Worm (Caenorhabditis elegans) whole organism, young adult: Measurements from ENCODE around the gene ssup-72.

Source experiments
- B0019.2 ChIP-seq: fragments of 200-800 bp; sonication (Bioruptor generic); conservative IDR thresholded peaks from 2 replicates; pipeline ENCODE4 v1.3.6; 2022; ENCODE audit warnings: missing genetic modification reagents, missing genetic modification characterization, missing compliant biosample characterization
- B0035.1 ChIP-seq: sonication (generic microtip); optimal IDR thresholded peaks from 2 replicates; lab custom pipeline; 2016; ENCODE audit warnings: missing genetic modification characterization, mild to moderate bottlenecking, missing compliant biosample characterization, missing genotype, missing genetic modification reagents
- B0261.1 ChIP-seq: sonication (generic microtip); optimal IDR thresholded peaks from 2 replicates; lab custom pipeline; 2016; ENCODE audit warnings: mild to moderate bottlenecking, missing genetic modification characterization, moderate library complexity, missing compliant biosample characterization
- F23B12.7 ChIP-seq: sonication (generic microtip); optimal IDR thresholded peaks from 2 replicates; lab custom pipeline; 2017; ENCODE audit warnings: missing genetic modification characterization, mild to moderate bottlenecking, missing compliant biosample characterization, antibody characterized with exemption, moderate library complexity; ENCODE audit not compliant: insufficient read depth
- F33H1.4 ChIP-seq: fragments of 200-800 bp; sonication (Bioruptor generic); IDR thresholded peaks from 2 replicates; pipeline ENCODE4 v1.3.6; 2022; ENCODE audit warnings: missing genetic modification reagents, missing genetic modification characterization, missing compliant biosample characterization
- F49E8.2 ChIP-seq: sonication (generic microtip); optimal IDR thresholded peaks from 3 replicates; lab custom pipeline; 2017; ENCODE audit warnings: missing genetic modification characterization, mild to moderate bottlenecking, missing compliant biosample characterization, antibody characterized with exemption, moderate library complexity; ENCODE audit not compliant: insufficient read depth
- F57C9.4 ChIP-seq: sonication (generic microtip); optimal IDR thresholded peaks from 2 replicates; lab custom pipeline; 2017; ENCODE audit warnings: mild to moderate bottlenecking, missing genetic modification characterization, missing compliant biosample characterization
- K12H6.12 ChIP-seq: fragments of 200-800 bp; sonication (Bioruptor generic); optimal IDR thresholded peaks from 2 replicates; lab custom pipeline; 2018; ENCODE audit warnings: mild to moderate bottlenecking, missing genetic modification characterization, missing compliant biosample characterization
- T26A5.8 ChIP-seq: sonication (generic microtip); optimal IDR thresholded peaks from 2 replicates; lab custom pipeline; 2016; ENCODE audit warnings: missing genetic modification characterization, missing compliant biosample characterization
- Y53F4B.3 ChIP-seq: fragments of 200-800 bp; sonication (Bioruptor generic); IDR thresholded peaks from 2 replicates; pipeline ENCODE4 v1.3.6; 2022; ENCODE audit warnings: missing genetic modification reagents, missing genetic modification characterization, missing compliant biosample characterization
- Y95B8A.8 ChIP-seq: fragments of 200-800 bp; sonication (Bioruptor generic); IDR thresholded peaks from 2 replicates; pipeline ENCODE4 v1.3.6; 2022; ENCODE audit warnings: missing genetic modification reagents, missing genetic modification characterization, missing compliant biosample characterization
- bed-1 ChIP-seq: fragments of 200-800 bp; sonication (Bioruptor generic); IDR thresholded peaks from 2 replicates; pipeline ENCODE4 v1.3.6; 2022; ENCODE audit warnings: missing genetic modification reagents, missing genetic modification characterization, missing compliant biosample characterization
- ceh-58 ChIP-seq: fragments of 200-800 bp; sonication (Bioruptor generic); IDR thresholded peaks from 2 replicates; pipeline ENCODE4 v1.3.6; 2022; ENCODE audit warnings: missing genetic modification characterization, missing compliant biosample characterization
- dox-1 ChIP-seq: fragments of 200-800 bp; sonication (Bioruptor generic); IDR thresholded peaks from 2 replicates; pipeline ENCODE4 v1.3.6; 2022; ENCODE audit warnings: missing genetic modification reagents, missing genetic modification characterization, missing compliant biosample characterization
- egrh-3 ChIP-seq: fragments of 200-800 bp; sonication (Bioruptor generic); IDR thresholded peaks from 2 replicates; pipeline ENCODE4 v1.3.6; 2022; ENCODE audit warnings: missing genetic modification reagents, missing genetic modification characterization, missing compliant biosample characterization
- hlh-12 ChIP-seq: sonication (generic microtip); optimal IDR thresholded peaks from 2 replicates; lab custom pipeline; 2016; ENCODE audit warnings: missing genetic modification characterization, missing compliant biosample characterization
- hsf-1 ChIP-seq: fragments of 200-800 bp; sonication (Bioruptor generic); IDR thresholded peaks from 2 replicates; pipeline ENCODE4 v1.3.6; 2022; ENCODE audit warnings: missing genetic modification reagents, missing genetic modification characterization, missing compliant biosample characterization
- lag-1 ChIP-seq: fragments of 200-800 bp; sonication (Bioruptor generic); IDR thresholded peaks from 2 replicates; pipeline ENCODE4 v1.3.6; 2022; ENCODE audit warnings: missing genetic modification reagents, missing genetic modification characterization, missing compliant biosample characterization
- lsy-27 ChIP-seq: sonication (generic microtip); optimal IDR thresholded peaks from 2 replicates; lab custom pipeline; 2017; ENCODE audit warnings: missing genetic modification characterization, mild to moderate bottlenecking, missing compliant biosample characterization, antibody characterized with exemption, missing genotype, borderline replicate concordance; ENCODE audit not compliant: insufficient read depth
- madf-6 ChIP-seq: fragments of 200-800 bp; sonication (Bioruptor generic); IDR thresholded peaks from 2 replicates; pipeline ENCODE4 v1.3.6; 2022; ENCODE audit warnings: missing genetic modification reagents, missing genetic modification characterization, missing compliant biosample characterization
- mcd-1 ChIP-seq: fragments of 200-800 bp; sonication (Bioruptor generic); IDR thresholded peaks from 2 replicates; pipeline ENCODE4 v1.3.6; 2022; ENCODE audit warnings: missing genetic modification reagents, missing genetic modification characterization, missing compliant biosample characterization
- mel-28 ChIP-seq: sonication (generic microtip); optimal IDR thresholded peaks from 2 replicates; lab custom pipeline; 2016; ENCODE audit warnings: borderline replicate concordance, mild to moderate bottlenecking, missing genetic modification characterization, missing compliant biosample characterization
- nfyb-1 ChIP-seq: fragments of 200-800 bp; sonication (Bioruptor generic); IDR thresholded peaks from 2 replicates; pipeline ENCODE4 v1.3.6; 2022; ENCODE audit warnings: missing genetic modification reagents, missing genetic modification characterization, missing compliant biosample characterization
- nhr-27 ChIP-seq: fragments of 200-800 bp; sonication (Bioruptor generic); optimal IDR thresholded peaks from 2 replicates; lab custom pipeline; 2018; ENCODE audit warnings: mild to moderate bottlenecking, missing genetic modification characterization, moderate library complexity, missing compliant biosample characterization
- nhr-90 ChIP-seq: sonication (generic microtip); optimal IDR thresholded peaks from 2 replicates; lab custom pipeline; 2016; ENCODE audit warnings: missing genotype, mild to moderate bottlenecking, missing genetic modification characterization, missing compliant biosample characterization
- pbrm-1 ChIP-seq: fragments of 200-800 bp; sonication (Bioruptor generic); IDR thresholded peaks from 2 replicates; pipeline ENCODE4 v1.3.6; 2022; ENCODE audit warnings: missing genetic modification reagents, missing genetic modification characterization, missing compliant biosample characterization
- pha-4 ChIP-seq: fragments of 150-350 bp; sonication (generic microtip); optimal IDR thresholded peaks from 2 replicates; lab custom pipeline; 2014; ENCODE audit warnings: missing biosample characterization, missing genetic modification reagents, missing genetic modification characterization
- rcor-1 ChIP-seq: fragments of 200-800 bp; sonication (Bioruptor generic); IDR thresholded peaks from 2 replicates; pipeline ENCODE4 v1.3.6; 2022; ENCODE audit warnings: missing genetic modification reagents, missing genetic modification characterization, missing compliant biosample characterization
- rec-8 ChIP-seq, 2 experiments: sonication (generic microtip); optimal IDR thresholded peaks; 2 replicates each; lab custom pipeline; 2016; ENCODE audit warnings: mild to moderate bottlenecking in 2 of 2, missing genetic modification characterization in 2 of 2, missing genetic modification reagents in 2 of 2, missing genotype in 2 of 2, missing biosample characterization in 1 of 2, missing compliant biosample characterization in 1 of 2, moderate library complexity in 1 of 2
- rpc-1 ChIP-seq, 2 experiments: fragments of 150-350 bp in 1 of 2; sonication (generic microtip) in 1 of 2; optimal IDR thresholded peaks; 2 replicates each; lab custom pipeline; 2014 to 2018; ENCODE audit warnings: missing biosample characterization in 1 of 2, missing genetic modification characterization in 1 of 2, missing genetic modification reagents in 1 of 2, missing genotype in 1 of 2
- somi-1 ChIP-seq: fragments of 200-800 bp; sonication (Bioruptor generic); optimal IDR thresholded peaks from 2 replicates; lab custom pipeline; 2018; ENCODE audit warnings: mild to moderate bottlenecking, missing genetic modification characterization, missing compliant biosample characterization

Gene ssup-72

ce11 chrII:6803024-6803423, 26.6 kb downstream of the ssup-72 start, which contains the start of gene tab-1:
TSS of gene tab-1 (plus strand) at chrII:6803324.
- TF ChIP-seq mel-28 (tag; lab: Kevin White, UChicago) (no peak), rcor-1 (no peak), nhr-27 (no peak)

DNA sequence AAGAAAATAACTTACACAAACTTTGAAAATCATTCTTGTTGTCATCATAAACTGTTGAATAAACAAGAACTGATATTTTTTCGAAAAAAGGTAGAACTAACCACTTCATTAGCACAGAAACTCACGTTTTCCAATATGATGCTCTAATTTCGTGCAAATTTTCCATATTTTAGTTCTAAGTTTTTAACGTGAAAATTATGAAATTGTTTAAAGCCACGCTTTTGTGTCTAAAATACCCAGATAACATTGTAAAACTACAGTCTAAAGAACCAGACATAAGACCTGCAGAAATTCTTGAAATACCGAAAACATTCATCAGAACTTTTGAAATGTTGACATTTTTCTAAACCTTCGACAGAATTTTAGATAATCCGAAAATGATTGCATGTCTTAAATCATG, 30.8 kb downstream of the ssup-72 start, which contains the start of gene F31E8.5:
TSS of gene F31E8.5 (minus strand) at position 101 of the 400 bp plus-strand sequence.
- no peak for TF ChIP-seq nhr-90
- TF ChIP-seq rec-8 (tag; optimal IDR thresholded peaks at IDR 0.05; lab: Kevin White, UChicago): no peak
- no peak for TF ChIP-seq F33H1.4
- no peak for TF ChIP-seq Y53F4B.3 (GFP tag; lab: Robert Waterston, UW)
- TF ChIP-seq nfyb-1 (GFP tag; lab: Robert Waterston, UW): no peak
- no peak for TF ChIP-seq lag-1 (GFP tag; lab: Robert Waterston, UW)
- TF ChIP-seq egrh-3 (GFP tag; lab: Robert Waterston, UW): no peak
- no peak for TF ChIP-seq lsy-27 (tag; lab: Kevin White, UChicago)
- TF ChIP-seq mel-28 (tag; lab: Kevin White, UChicago): no peak
- no peak for TF ChIP-seq F23B12.7 (tag; lab: Kevin White, UChicago)
- TF ChIP-seq, all 124 proteins: peak for 0

- TF ChIP-seq K12H6.12 (tag; lab: Kevin White, UChicago) (peak; percentile 8), F57C9.4 (tag; lab: Kevin White, UChicago) (no peak)
Observed at ce11 chrII:6808539-6808938, 32.1 kb downstream of the ssup-72 start.

ce11 chrII:6810663-6811062, 34.3 kb downstream of the ssup-72 start, which contains the start of gene snt-1:
TSS of gene snt-1 (plus strand) at chrII:6810963.
- no peak for TF ChIP-seq F49E8.2 (tag; lab: Kevin White, UChicago)
- TF ChIP-seq B0019.2: no peak
- no peak for TF ChIP-seq somi-1 (GFP tag; lab: Kevin White, UChicago)
- TF ChIP-seq pbrm-1 (GFP tag; lab: Robert Waterston, UW): no peak
- TF ChIP-seq T26A5.8 (tag; lab: Kevin White, UChicago): no peak

ce11 chrII:6812514-6812913, 36.1 kb downstream of the ssup-72 start:
- TF ChIP-seq pha-4: no peak
- no peak for TF ChIP-seq hsf-1
- TF ChIP-seq Y95B8A.8 (GFP tag; lab: Robert Waterston, UW): no peak
- no peak for TF ChIP-seq mcd-1 (GFP tag; lab: Robert Waterston, UW)
- TF ChIP-seq hlh-12: no peak
- no peak for TF ChIP-seq B0035.1 (tag; lab: Kevin White, UChicago)
- no peak for TF ChIP-seq egrh-3 (GFP tag; lab: Robert Waterston, UW)
- no peak for TF ChIP-seq ceh-58 (GFP tag; lab: Robert Waterston, UW)
- TF ChIP-seq bed-1 (GFP tag; lab: Robert Waterston, UW): no peak
- no peak for TF ChIP-seq dox-1
- no peak for TF ChIP-seq madf-6
- TF ChIP-seq B0261.1 (tag; lab: Kevin White, UChicago): no peak
- no peak for TF ChIP-seq rpc-1 (optimal IDR thresholded peaks at IDR 0.05; lab: Kevin White, UChicago)
- no peak for TF ChIP-seq rpc-1 (tag; optimal IDR thresholded peaks at IDR 0.05; lab: Kevin White, UChicago)
